Fruit fly (Drosophila melanogaster) whole organism, embryonic: ENCODE results near the gene Bdp1.
A peak's percentile ranks its signal among the peaks of the same experiment; 100 is the strongest.

Source experiments
- Atf6 ChIP-seq: fragments of 200-800 bp; sonication (Bioruptor generic); IDR thresholded peaks from 2 replicates; pipeline ENCODE4 v1.3.6; 2022; ENCODE audit warnings: missing biosample characterization, missing genetic modification characterization
- BEAF-32 ChIP-seq: fragments of 200-800 bp; sonication (Bioruptor generic); optimal IDR thresholded peaks from 3 replicates; lab custom pipeline; 2017; ENCODE audit warnings: missing biosample characterization, missing genetic modification characterization, mild to moderate bottlenecking, moderate library complexity, missing genetic modification reagents
- Blimp-1 ChIP-seq: fragments of 200-800 bp; sonication (Bioruptor generic); optimal IDR thresholded peaks from 3 replicates; lab custom pipeline; 2018; ENCODE audit warnings: missing biosample characterization, missing genetic modification characterization, mild to moderate bottlenecking, moderate library complexity, missing genetic modification reagents
- CG10565 ChIP-seq: fragments of 200-800 bp; sonication (Bioruptor generic); optimal IDR thresholded peaks from 3 replicates; lab custom pipeline; 2016; ENCODE audit warnings: missing biosample characterization, mild to moderate bottlenecking, missing genetic modification characterization
- CG11398 ChIP-seq: fragments of 200-800 bp; sonication (Bioruptor generic); optimal IDR thresholded peaks from 2 replicates; lab custom pipeline; 2016; ENCODE audit warnings: missing biosample characterization, missing genetic modification characterization
- CG12391 ChIP-seq: fragments of 200-800 bp; sonication (Bioruptor generic); optimal IDR thresholded peaks from 3 replicates; lab custom pipeline; 2018; ENCODE audit warnings: missing biosample characterization, mild to moderate bottlenecking, missing genetic modification characterization, moderate library complexity
- CG13424 ChIP-seq: fragments of 200-800 bp; sonication (Bioruptor generic); optimal IDR thresholded peaks from 2 replicates; lab custom pipeline; 2019; ENCODE audit warnings: missing biosample characterization, mild to moderate bottlenecking, missing genetic modification characterization, moderate library complexity
- CG15696 ChIP-seq: fragments of 200-800 bp; sonication (Bioruptor generic); optimal IDR thresholded peaks from 2 replicates; lab custom pipeline; 2019; ENCODE audit warnings: missing biosample characterization, mild to moderate bottlenecking, missing genetic modification characterization, moderate library complexity
- CG1603 ChIP-seq: fragments of 200-800 bp; sonication (Bioruptor generic); optimal IDR thresholded peaks from 2 replicates; lab custom pipeline; 2019; ENCODE audit warnings: missing biosample characterization, mild to moderate bottlenecking, missing genetic modification characterization, moderate library complexity
- CG17359 ChIP-seq: fragments of 200-800 bp; sonication (Bioruptor generic); optimal IDR thresholded peaks from 3 replicates; lab custom pipeline; 2018; ENCODE audit warnings: missing biosample characterization, mild to moderate bottlenecking, missing genetic modification characterization, moderate library complexity
- CG17385 ChIP-seq: fragments of 200-800 bp; sonication (Bioruptor generic); optimal IDR thresholded peaks from 3 replicates; lab custom pipeline; 2018; ENCODE audit warnings: missing biosample characterization, mild to moderate bottlenecking, missing genetic modification characterization
- CG17612 ChIP-seq: fragments of 200-800 bp; sonication (Bioruptor generic); IDR thresholded peaks from 2 replicates; pipeline ENCODE4 v1.3.6; 2022; ENCODE audit warnings: missing biosample characterization, missing genetic modification characterization
- CG2202 ChIP-seq: fragments of 200-800 bp; sonication (Bioruptor generic); optimal IDR thresholded peaks from 2 replicates; lab custom pipeline; 2018; ENCODE audit warnings: missing biosample characterization, mild to moderate bottlenecking, missing genetic modification characterization
- CG33557 ChIP-seq: fragments of 200-800 bp; sonication (Bioruptor generic); optimal IDR thresholded peaks from 2 replicates; lab custom pipeline; 2019; ENCODE audit warnings: missing biosample characterization, mild to moderate bottlenecking, missing genetic modification characterization, moderate library complexity
- CG3995 ChIP-seq: fragments of 200-800 bp; sonication (Bioruptor generic); optimal IDR thresholded peaks from 3 replicates; lab custom pipeline; 2016; ENCODE audit warnings: missing biosample characterization, missing genetic modification characterization
- CG4404 ChIP-seq: fragments of 200-800 bp; sonication (Bioruptor generic); IDR thresholded peaks from 2 replicates; pipeline ENCODE4 v1.3.6; 2022; ENCODE audit warnings: missing biosample characterization, missing genetic modification characterization
- CG6683 ChIP-seq: fragments of 200-800 bp; sonication (Bioruptor generic); optimal IDR thresholded peaks from 2 replicates; lab custom pipeline; 2017; ENCODE audit warnings: missing biosample characterization, mild to moderate bottlenecking, missing genetic modification characterization, missing genetic modification reagents
- CG6791 ChIP-seq: fragments of 200-800 bp; sonication (Bioruptor generic); IDR thresholded peaks from 3 replicates; pipeline ENCODE4 v1.3.6; 2022; ENCODE audit warnings: missing biosample characterization, missing genetic modification characterization; ENCODE audit not compliant: partially characterized antibody
- CG7987 ChIP-seq: fragments of 200-800 bp; sonication (Bioruptor generic); optimal IDR thresholded peaks from 2 replicates; lab custom pipeline; 2018; ENCODE audit warnings: missing biosample characterization, mild to moderate bottlenecking, missing genetic modification characterization, moderate library complexity
- CG8388 ChIP-seq: fragments of 200-800 bp; sonication (Bioruptor generic); optimal IDR thresholded peaks from 2 replicates; lab custom pipeline; 2019; ENCODE audit warnings: missing biosample characterization, mild to moderate bottlenecking, missing genetic modification characterization, moderate library complexity
- CG9437 ChIP-seq: fragments of 200-800 bp; sonication (Bioruptor generic); optimal IDR thresholded peaks from 2 replicates; lab custom pipeline; 2018; ENCODE audit warnings: missing biosample characterization, mild to moderate bottlenecking, missing genetic modification characterization
- CG9817 ChIP-seq: fragments of 200-800 bp; sonication (Bioruptor generic); optimal IDR thresholded peaks from 2 replicates; lab custom pipeline; 2018; ENCODE audit warnings: missing biosample characterization, mild to moderate bottlenecking, missing genetic modification characterization, moderate library complexity
- D19B ChIP-seq: fragments of 200-800 bp; sonication (Bioruptor generic); optimal IDR thresholded peaks from 2 replicates; lab custom pipeline; 2017; ENCODE audit warnings: missing biosample characterization, mild to moderate bottlenecking, missing genetic modification characterization
- HLHmδ ChIP-seq: fragments of 200-800 bp; sonication (Bioruptor generic); optimal IDR thresholded peaks from 2 replicates; lab custom pipeline; 2018; ENCODE audit warnings: missing biosample characterization, mild to moderate bottlenecking, missing genetic modification characterization, moderate library complexity
- MESR4 ChIP-seq: fragments of 200-800 bp; sonication (Bioruptor generic); optimal IDR thresholded peaks from 2 replicates; lab custom pipeline; 2018; ENCODE audit warnings: missing biosample characterization, mild to moderate bottlenecking, missing genetic modification characterization, moderate library complexity
- Meics ChIP-seq: fragments of 200-800 bp; sonication (Bioruptor generic); optimal IDR thresholded peaks from 2 replicates; lab custom pipeline; 2017; ENCODE audit warnings: missing biosample characterization, mild to moderate bottlenecking, missing genetic modification characterization
- Opbp ChIP-seq: fragments of 200-800 bp; sonication (Bioruptor generic); IDR thresholded peaks from 3 replicates; pipeline ENCODE4 v1.3.6; 2022; ENCODE audit warnings: missing biosample characterization, missing genetic modification characterization; ENCODE audit not compliant: partially characterized antibody
- Rfx ChIP-seq: fragments of 200-800 bp; sonication (Bioruptor generic); IDR thresholded peaks from 2 replicates; pipeline ENCODE4 v1.3.6; 2022; ENCODE audit warnings: missing biosample characterization, missing genetic modification characterization
- Sox100B ChIP-seq: fragments of 200-800 bp; sonication (Bioruptor generic); optimal IDR thresholded peaks from 3 replicates; lab custom pipeline; 2018; ENCODE audit warnings: missing biosample characterization, mild to moderate bottlenecking, missing genetic modification characterization
- ap ChIP-seq: fragments of 200-800 bp; sonication (Bioruptor generic); IDR thresholded peaks from 2 replicates; pipeline ENCODE4 v1.3.6; 2022; ENCODE audit warnings: missing biosample characterization, missing genetic modification characterization
- bigmax ChIP-seq: fragments of 200-800 bp; sonication (Bioruptor generic); optimal IDR thresholded peaks from 2 replicates; lab custom pipeline; 2018; ENCODE audit warnings: missing biosample characterization, mild to moderate bottlenecking, missing genetic modification characterization
- bsh ChIP-seq, 2 experiments: fragments of 200-800 bp; sonication (Bioruptor generic); optimal IDR thresholded peaks; 2 replicates each; lab custom pipeline; 2017 to 2018; ENCODE audit warnings: mild to moderate bottlenecking in 2 of 2, missing biosample characterization in 2 of 2, missing genetic modification characterization in 2 of 2, moderate library complexity in 1 of 2
- dmrt99B ChIP-seq: fragments of 200-800 bp; sonication (Bioruptor generic); optimal IDR thresholded peaks from 2 replicates; lab custom pipeline; 2018; ENCODE audit warnings: missing biosample characterization, mild to moderate bottlenecking, missing genetic modification characterization, moderate library complexity
- esg ChIP-seq: fragments of 200-800 bp; sonication (Bioruptor generic); conservative IDR thresholded peaks from 2 replicates; pipeline ENCODE4 v1.3.6; 2022; ENCODE audit warnings: missing biosample characterization, missing genetic modification characterization
- gem ChIP-seq: fragments of 200-800 bp; sonication (Bioruptor generic); optimal IDR thresholded peaks from 2 replicates; lab custom pipeline; 2019; ENCODE audit warnings: missing biosample characterization, mild to moderate bottlenecking, missing genetic modification characterization, moderate library complexity
- inv ChIP-seq: fragments of 200-800 bp; sonication (Bioruptor generic); IDR thresholded peaks from 2 replicates; pipeline ENCODE4 v1.3.6; 2022; ENCODE audit warnings: missing biosample characterization, missing genetic modification characterization; ENCODE audit not compliant: partially characterized antibody
- lmd ChIP-seq: fragments of 200-800 bp; sonication (Bioruptor generic); IDR thresholded peaks from 2 replicates; pipeline ENCODE4 v1.3.6; 2022; ENCODE audit warnings: missing biosample characterization, missing genetic modification characterization
- mam ChIP-seq: fragments of 200-800 bp; sonication (Bioruptor generic); optimal IDR thresholded peaks from 3 replicates; lab custom pipeline; 2016; ENCODE audit warnings: missing biosample characterization, missing genetic modification characterization
- nau ChIP-seq: fragments of 200-800 bp; sonication (Bioruptor generic); optimal IDR thresholded peaks from 3 replicates; lab custom pipeline; 2017; ENCODE audit warnings: missing biosample characterization, mild to moderate bottlenecking, missing genetic modification characterization, missing genetic modification reagents
- pan ChIP-seq, 4 experiments: fragments of >200 bp in 3 of 4; fragments of 200-800 bp in 1 of 4; sonication (Bioruptor generic) in 1 of 4; optimal IDR thresholded peaks in 3 of 4; IDR thresholded peaks in 1 of 4; 2 replicates each; pipeline versions ENCODE4 v1.3.6 to Lab custom; 2017 to 2022; ENCODE audit warnings: missing biosample characterization in 2 of 4, missing genetic modification characterization in 2 of 4, mixed read lengths in 1 of 4
- row ChIP-seq: fragments of 200-800 bp; sonication (Bioruptor generic); IDR thresholded peaks from 3 replicates; pipeline ENCODE4 v1.3.6; 2022; ENCODE audit warnings: missing biosample characterization, missing genetic modification characterization
- slp2 ChIP-seq: fragments of 200-800 bp; sonication (Bioruptor generic); optimal IDR thresholded peaks from 2 replicates; lab custom pipeline; 2016; ENCODE audit warnings: missing biosample characterization, missing genetic modification characterization
- toy ChIP-seq: fragments of 200-800 bp; sonication (Bioruptor generic); IDR thresholded peaks from 2 replicates; pipeline ENCODE4 v1.3.6; 2022; ENCODE audit warnings: missing biosample characterization, missing genetic modification characterization
- vnd ChIP-seq: fragments of 200-800 bp; sonication (Bioruptor generic); IDR thresholded peaks from 3 replicates; pipeline ENCODE4 v1.3.6; 2022; ENCODE audit warnings: missing biosample characterization, missing genetic modification characterization; ENCODE audit not compliant: partially characterized antibody
- vvl ChIP-seq: fragments of 200-800 bp; sonication (Bioruptor generic); IDR thresholded peaks from 2 replicates; pipeline ENCODE4 v1.3.6; 2022; ENCODE audit warnings: missing biosample characterization, missing genetic modification characterization
- wek ChIP-seq: fragments of 200-800 bp; sonication (Bioruptor generic); optimal IDR thresholded peaks from 3 replicates; lab custom pipeline; 2018; ENCODE audit warnings: missing biosample characterization, mild to moderate bottlenecking, missing genetic modification characterization, moderate library complexity

Gene Bdp1

dm6 chr2L:13414525-13415481 is 41.1 kb upstream of the Bdp1 start, which contains the start of the genes CG16956, CG42784 and CG43850 (continued):
- TF ChIP-seq gem (tag; lab: Kevin White, UChicago) (no peak), CG17385 (GFP tag; lab: Kevin White, UChicago) (peak; percentile 78), CG2202 (tag; lab: Kevin White, UChicago) (no peak), inv (no peak), dmrt99B (tag; lab: Kevin White, UChicago) (peak; percentile 51), CG17359 (tag; lab: Kevin White, UChicago) (no peak), Meics (GFP tag; lab: Kevin White, UChicago) (peak; percentile 87), toy (GFP tag; lab: Robert Waterston, UW) (no peak), mam (GFP tag; lab: Kevin White, UChicago) (no peak), CG1603 (tag; lab: Kevin White, UChicago) (peak; percentile 50), CG6791 (no peak), Opbp (no peak), Rfx (GFP tag; lab: Robert Waterston, UW) (peak; percentile 69), CG13424 (tag; lab: Kevin White, UChicago) (no peak), CG11398 (GFP tag; lab: Kevin White, UChicago) (no peak), HLHmδ (GFP tag; lab: Kevin White, UChicago) (no peak), CG3995 (GFP tag; lab: Kevin White, UChicago) (no peak), CG4404 (GFP tag; lab: Robert Waterston, UW) (no peak), CG33557 (GFP tag; lab: Kevin White, UChicago) (no peak), Blimp-1 (no peak), Sox100B (peak; percentile 54), CG10565 (GFP tag; lab: Kevin White, UChicago) (no peak), esg (GFP tag; lab: Robert Waterston, UW) (no peak), bsh (GFP tag; optimal IDR thresholded peaks at IDR 0.05; lab: Kevin White, UChicago) (no peak), CG9817 (tag; lab: Kevin White, UChicago) (peak; percentile 44), CG6683 (GFP tag; lab: Kevin White, UChicago) (peak; percentile 63), D19B (GFP tag; lab: Kevin White, UChicago) (peak; percentile 32), CG12391 (tag; lab: Kevin White, UChicago) (no peak), nau (GFP tag; lab: Kevin White, UChicago) (peak; percentile 65), CG8388 (GFP tag; lab: Kevin White, UChicago) (peak; percentile 13), bigmax (GFP tag; lab: Kevin White, UChicago) (peak; percentile 57), BEAF-32 (no peak), Atf6 (GFP tag; lab: Robert Waterston, UW) (peak; percentile 64), row (GFP tag; lab: Robert Waterston, UW) (no peak), wek (GFP tag; lab: Kevin White, UChicago) (peak; percentile 80), ap (no peak), vvl (0 out of 2 replicates have a peak, but pooled peaks have one; percentile 60), slp2 (GFP tag; lab: Kevin White, UChicago) (no peak), CG17612 (GFP tag; lab: Robert Waterston, UW) (no peak), lmd (no peak), MESR4 (GFP tag; lab: Kevin White, UChicago) (peak; percentile 11), CG9437 (GFP tag; lab: Kevin White, UChicago) (peak; percentile 30), CG7987 (GFP tag; lab: Kevin White, UChicago) (peak; percentile 86), pan (optimal IDR thresholded peaks at IDR 0.05; lab: Kevin White, UChicago) (no peak), pan (GFP tag; optimal IDR thresholded peaks at IDR 0.05 in 1 of 2, IDR thresholded peaks at IDR 0.05 in 1 of 2) (no peak), CG15696 (tag; lab: Kevin White, UChicago) (no peak), vnd (GFP tag; lab: Robert Waterston, UW) (no peak)
